Worm (Caenorhabditis elegans) whole organism, mixed stage, embryonic: ENCODE measurements around the gene syx-5.

ENCODE experiments used
- M03D4.4 ChIP-seq: sonication (generic microtip); optimal IDR thresholded peaks from 2 replicates; lab custom pipeline; 2017; ENCODE audit warnings: mild to moderate bottlenecking, missing genetic modification characterization, missing compliant biosample characterization
- bed-3 ChIP-seq: fragments of 200-800 bp; sonication (Bioruptor generic); optimal IDR thresholded peaks from 3 replicates; lab custom pipeline; 2018; ENCODE audit warnings: mild to moderate bottlenecking, missing genetic modification characterization, moderate library complexity, missing compliant biosample characterization
- blmp-1 ChIP-seq: fragments of 150-350 bp; optimal IDR thresholded peaks from 2 replicates; lab custom pipeline; 2014; ENCODE audit warnings: missing biosample characterization, missing genetic modification characterization
- ceh-39 ChIP-seq: fragments of 150-350 bp; optimal IDR thresholded peaks from 2 replicates; lab custom pipeline; 2014; ENCODE audit warnings: missing biosample characterization, missing genetic modification characterization
- ceh-43 ChIP-seq: fragments of 200-800 bp; sonication (Bioruptor generic); optimal IDR thresholded peaks from 2 replicates; lab custom pipeline; 2018; ENCODE audit warnings: mild to moderate bottlenecking, missing genetic modification characterization, moderate library complexity, missing compliant biosample characterization
- ceh-83 ChIP-seq: fragments of 200-800 bp; sonication (Bioruptor generic); optimal IDR thresholded peaks from 2 replicates; lab custom pipeline; 2018; ENCODE audit warnings: mild to moderate bottlenecking, missing genetic modification characterization, missing compliant biosample characterization
- ces-1 ChIP-seq: fragments of 150-350 bp; optimal IDR thresholded peaks from 2 replicates; lab custom pipeline; 2014; ENCODE audit warnings: missing biosample characterization, missing genetic modification reagents, missing genetic modification characterization
- cnd-1 ChIP-seq: fragments of 200-800 bp; sonication (Bioruptor generic); optimal IDR thresholded peaks from 2 replicates; lab custom pipeline; 2018; ENCODE audit warnings: mild to moderate bottlenecking, missing genetic modification characterization, missing compliant biosample characterization
- drap-1 ChIP-seq: fragments of 200-800 bp; sonication (Bioruptor generic); optimal IDR thresholded peaks from 3 replicates; lab custom pipeline; 2018; ENCODE audit warnings: mild to moderate bottlenecking, missing genetic modification characterization, missing compliant biosample characterization
- elt-1 ChIP-seq: sonication (generic microtip); optimal IDR thresholded peaks from 2 replicates; lab custom pipeline; 2017; ENCODE audit warnings: missing genetic modification characterization, mild to moderate bottlenecking, missing compliant biosample characterization, antibody characterized with exemption, moderate library complexity, borderline replicate concordance; ENCODE audit not compliant: insufficient read depth
- flh-1 ChIP-seq: fragments of 200-800 bp; sonication (Bioruptor generic); optimal IDR thresholded peaks from 2 replicates; lab custom pipeline; 2018; ENCODE audit warnings: mild to moderate bottlenecking, missing genetic modification characterization, moderate library complexity, missing compliant biosample characterization
- hlh-1 ChIP-seq: fragments of 150-350 bp; optimal IDR thresholded peaks from 2 replicates; lab custom pipeline; 2014; ENCODE audit warnings: missing biosample characterization, missing genetic modification reagents, missing genetic modification characterization
- lin-13 ChIP-seq: fragments of 150-350 bp; optimal IDR thresholded peaks from 2 replicates; lab custom pipeline; 2014; ENCODE audit warnings: missing biosample characterization, missing genetic modification characterization
- lin-32 ChIP-seq: fragments of 200-800 bp; sonication (Bioruptor generic); optimal IDR thresholded peaks from 2 replicates; lab custom pipeline; 2018; ENCODE audit warnings: mild to moderate bottlenecking, missing genetic modification characterization, missing compliant biosample characterization
- lsy-2 ChIP-seq: fragments of 150-350 bp; optimal IDR thresholded peaks from 2 replicates; lab custom pipeline; 2014; ENCODE audit warnings: missing biosample characterization, missing genetic modification characterization
- mab-5 ChIP-seq: fragments of 150-350 bp; optimal IDR thresholded peaks from 2 replicates; lab custom pipeline; 2014; ENCODE audit warnings: missing biosample characterization, missing genetic modification characterization
- mep-1 ChIP-seq: fragments of 150-350 bp; optimal IDR thresholded peaks from 2 replicates; lab custom pipeline; 2017; ENCODE audit warnings: missing biosample characterization, missing genetic modification reagents, missing genetic modification characterization, inconsistent platforms
- mls-2 ChIP-seq: sonication (generic microtip); optimal IDR thresholded peaks from 2 replicates; lab custom pipeline; 2016; ENCODE audit warnings: mild to moderate bottlenecking, missing genetic modification characterization, moderate library complexity, missing compliant biosample characterization
- nhr-2 ChIP-seq: fragments of 150-350 bp; optimal IDR thresholded peaks from 2 replicates; lab custom pipeline; 2014; ENCODE audit warnings: missing biosample characterization, missing genetic modification characterization
- nhr-237 ChIP-seq: fragments of 150-350 bp; optimal IDR thresholded peaks from 2 replicates; lab custom pipeline; 2014; ENCODE audit warnings: missing biosample characterization, missing genetic modification characterization
- nhr-28 ChIP-seq: fragments of 150-350 bp; optimal IDR thresholded peaks from 2 replicates; lab custom pipeline; 2014; ENCODE audit warnings: missing biosample characterization, missing genetic modification characterization
- nhr-76 ChIP-seq: sonication (generic microtip); optimal IDR thresholded peaks from 2 replicates; lab custom pipeline; 2017; ENCODE audit warnings: missing biosample characterization, missing genetic modification characterization
- pha-4 ChIP-seq: fragments of 150-350 bp; optimal IDR thresholded peaks from 2 replicates; lab custom pipeline; 2018; ENCODE audit warnings: missing biosample characterization, missing genetic modification reagents, missing genetic modification characterization
- sem-2 ChIP-seq: fragments of 200-800 bp; sonication (Bioruptor generic); optimal IDR thresholded peaks from 2 replicates; lab custom pipeline; 2018; ENCODE audit warnings: mild to moderate bottlenecking, missing genetic modification characterization, missing compliant biosample characterization
- snpc-4 ChIP-seq: fragments of 150-350 bp; optimal IDR thresholded peaks from 2 replicates; lab custom pipeline; 2014; ENCODE audit warnings: missing biosample characterization, missing genetic modification characterization
- sptf-1 ChIP-seq: sonication (generic microtip); optimal IDR thresholded peaks from 2 replicates; lab custom pipeline; 2017; ENCODE audit warnings: mild to moderate bottlenecking, missing genetic modification characterization, moderate library complexity, missing compliant biosample characterization
- tbx-8 ChIP-seq: fragments of 200-800 bp; sonication (Bioruptor generic); optimal IDR thresholded peaks from 2 replicates; lab custom pipeline; 2018; ENCODE audit warnings: mild to moderate bottlenecking, missing genetic modification characterization, moderate library complexity, missing compliant biosample characterization
- unc-120 ChIP-seq: sonication (generic microtip); optimal IDR thresholded peaks from 2 replicates; lab custom pipeline; 2017; ENCODE audit warnings: missing genetic modification characterization, missing compliant biosample characterization; ENCODE audit not compliant: poor library complexity, severe bottlenecking
- unc-39 ChIP-seq: fragments of 150-350 bp; optimal IDR thresholded peaks from 2 replicates; lab custom pipeline; 2014; ENCODE audit warnings: missing biosample characterization, missing genetic modification characterization
- unc-62 ChIP-seq: fragments of 150-350 bp; optimal IDR thresholded peaks from 2 replicates; lab custom pipeline; 2014; ENCODE audit warnings: missing biosample characterization, missing genetic modification reagents, missing genetic modification characterization
- ztf-11 ChIP-seq: fragments of 150-350 bp; optimal IDR thresholded peaks from 2 replicates; lab custom pipeline; 2014; ENCODE audit warnings: missing biosample characterization, missing genetic modification characterization

syx-5 gene

ce11 chrV:11764373-11764954, at the start of gene syx-5, which contains the start of gene F55A11.1:
TSS of gene syx-5 (plus strand) at chrV:11764904.
TSS of gene F55A11.1 (minus strand) at chrV:11764385.
- TF ChIP-seq ceh-39 (tag; lab: Kevin White, UChicago) (peak; percentile 46), mep-1 (tag; lab: Kevin White, UChicago) (peak; percentile 43), mab-5 (tag; lab: Kevin White, UChicago) (no peak), ces-1 (GFP tag; lab: Kevin White, UChicago) (peak; percentile 85), nhr-237 (peak; percentile 55), ztf-11 (tag; lab: Kevin White, UChicago) (peak; percentile 44), lsy-2 (tag; lab: Kevin White, UChicago) (peak; percentile 99), nhr-28 (tag; lab: Kevin White, UChicago) (no peak)

- no peak for TF ChIP-seq blmp-1 (tag; lab: Kevin White, UChicago)
- TF ChIP-seq elt-1 (tag; lab: Kevin White, UChicago) = no peak
- no peak for TF ChIP-seq unc-120 (tag; lab: Kevin White, UChicago)
- TF ChIP-seq nhr-2 = no peak
- no peak for TF ChIP-seq tbx-8 (GFP tag; lab: Kevin White, UChicago)
- TF ChIP-seq ztf-11 (tag; lab: Kevin White, UChicago) = no peak
- TF ChIP-seq lsy-2 (tag; lab: Kevin White, UChicago) = no peak
- no peak for TF ChIP-seq nhr-76 (tag; lab: Kevin White, UChicago)
- TF ChIP-seq flh-1 = no peak
- no peak for TF ChIP-seq sptf-1
- no peak for TF ChIP-seq bed-3
- no peak for TF ChIP-seq mep-1 (tag; lab: Kevin White, UChicago)
- TF ChIP-seq nhr-28 (tag; lab: Kevin White, UChicago) = no peak
- no peak for TF ChIP-seq unc-62
- no peak for TF ChIP-seq snpc-4
- TF ChIP-seq drap-1 (GFP tag; lab: Kevin White, UChicago) = no peak
These were observed 48.9 kb upstream of the syx-5 start, which contains the start of gene tre-3 for ce11 chrV:11715797-11716196. TSS of gene tre-3 (minus strand) at chrV:11715903.

- TF ChIP-seq nhr-28 (tag; lab: Kevin White, UChicago) = no peak
- TF ChIP-seq flh-1 = no peak
- TF ChIP-seq ceh-83 (GFP tag; lab: Kevin White, UChicago) = no peak
- no peak for TF ChIP-seq elt-1 (tag; lab: Kevin White, UChicago)
- no peak for TF ChIP-seq mep-1 (tag; lab: Kevin White, UChicago)
- TF ChIP-seq ceh-39 (tag; lab: Kevin White, UChicago) = no peak
- no peak for TF ChIP-seq ceh-43
- no peak for TF ChIP-seq unc-62
- TF ChIP-seq nhr-2 = no peak
- TF ChIP-seq mab-5 (tag; lab: Kevin White, UChicago) = no peak
- no peak for TF ChIP-seq pha-4 (tag; lab: Kevin White, UChicago)
- TF ChIP-seq M03D4.4 = no peak
- no peak for TF ChIP-seq nhr-76 (tag; lab: Kevin White, UChicago)
These were observed 47.8 kb upstream of the syx-5 start for ce11 chrV:11716930-11717329.

- TF ChIP-seq bed-3 (no peak), sem-2 (GFP tag; lab: Kevin White, UChicago) (no peak), blmp-1 (tag; lab: Kevin White, UChicago) (no peak), elt-1 (tag; lab: Kevin White, UChicago) (no peak), hlh-1 (tag; lab: Kevin White, UChicago) (no peak), mep-1 (tag; lab: Kevin White, UChicago) (no peak), mab-5 (tag; lab: Kevin White, UChicago) (no peak), nhr-237 (no peak), lin-32 (no peak), ceh-43 (no peak), nhr-2 (no peak), mls-2 (tag; lab: Kevin White, UChicago) (no peak), lin-13 (no peak), unc-120 (tag; lab: Kevin White, UChicago) (no peak), unc-39 (tag; lab: Kevin White, UChicago) (no peak), cnd-1 (tag; lab: Kevin White, UChicago) (no peak), flh-1 (no peak), pha-4 (tag; lab: Kevin White, UChicago) (no peak), sptf-1 (no peak), ceh-39 (tag; lab: Kevin White, UChicago) (no peak)
- TF ChIP-seq, all 35 proteins: peak for 0
These were observed 41.8 kb upstream of the syx-5 start for ce11 chrV:11722858-11723257.
